Worm (Caenorhabditis elegans): Measurements from ENCODE around the gene Y38H6C.25.

- TF ChIP-seq ztf-29 (GFP tag; IDR thresholded peaks at IDR 0.05) (no peak), flt-1 (GFP tag; IDR thresholded peaks at IDR 0.05) (no peak), T22C8.4 (GFP tag; IDR thresholded peaks at IDR 0.05) (no peak), tab-1 (GFP tag; IDR thresholded peaks at IDR 0.05) (no peak), med-1 (GFP tag; optimal IDR thresholded peaks at IDR 0.05; ENCODE audit: insufficient read depth) (no peak), cog-1 (tag; optimal IDR thresholded peaks at IDR 0.05) (no peak), ref-1 (GFP tag; conservative IDR thresholded peaks at IDR 0.05) (no peak), klf-2 (GFP tag; conservative IDR thresholded peaks at IDR 0.05) (no peak)
Measured at ce11 chrV:20470385-20470784, 48.6 kb upstream of the Y38H6C.25 start, which contains the start of gene B0250.8.
